Worm (Caenorhabditis elegans): ENCODE measurements around the gene F57H12.6.

- TF ChIP-seq ceh-2 (tag; optimal IDR thresholded peaks at IDR 0.05), result no peak
- no peak for TF ChIP-seq C08G9.2 (tag; optimal IDR thresholded peaks at IDR 0.05)
- TF ChIP-seq C38D4.7 (GFP tag; optimal IDR thresholded peaks at IDR 0.05), result no peak
These were observed 35.2 kb downstream of the F57H12.6 start, which contains the start of gene exc-9 for ce11 chrIV:7940919-7941318.
